Fruit fly (Drosophila melanogaster) whole organism, embryonic: ENCODE results near the gene CG42571.

Source experiments
- Blimp-1 ChIP-seq: fragments of 200-800 bp; sonication (Bioruptor generic); optimal IDR thresholded peaks from 3 replicates; lab custom pipeline; 2018; ENCODE audit warnings: missing biosample characterization, missing genetic modification characterization, mild to moderate bottlenecking, moderate library complexity, missing genetic modification reagents
- C15 ChIP-seq: fragments of 200-800 bp; sonication (Bioruptor generic); IDR thresholded peaks from 3 replicates; pipeline ENCODE4 v1.3.6; 2022; ENCODE audit warnings: missing biosample characterization, missing genetic modification characterization
- CG10565 ChIP-seq: fragments of 200-800 bp; sonication (Bioruptor generic); optimal IDR thresholded peaks from 3 replicates; lab custom pipeline; 2016; ENCODE audit warnings: missing biosample characterization, mild to moderate bottlenecking, missing genetic modification characterization
- CG10979 ChIP-seq: fragments of 200-800 bp; sonication (Bioruptor generic); optimal IDR thresholded peaks from 2 replicates; lab custom pipeline; 2018; ENCODE audit warnings: missing biosample characterization, mild to moderate bottlenecking, missing genetic modification characterization, moderate library complexity
- CG11504 ChIP-seq: fragments of 200-800 bp; sonication (Bioruptor generic); optimal IDR thresholded peaks from 3 replicates; lab custom pipeline; 2019; ENCODE audit warnings: missing biosample characterization, mild to moderate bottlenecking, missing genetic modification characterization, moderate library complexity
- CG13123 ChIP-seq: fragments of 200-800 bp; sonication (Bioruptor generic); optimal IDR thresholded peaks from 2 replicates; lab custom pipeline; 2016; ENCODE audit warnings: missing biosample characterization, missing genetic modification characterization
- CG13775 ChIP-seq: fragments of 200-800 bp; sonication (Bioruptor generic); optimal IDR thresholded peaks from 3 replicates; lab custom pipeline; 2017; ENCODE audit warnings: missing biosample characterization, mild to moderate bottlenecking, missing genetic modification characterization
- CG14965 ChIP-seq: fragments of 200-800 bp; sonication (Bioruptor generic); optimal IDR thresholded peaks from 2 replicates; lab custom pipeline; 2016; ENCODE audit warnings: missing biosample characterization, missing genetic modification characterization, borderline replicate concordance
- CG15601 ChIP-seq: fragments of 200-800 bp; sonication (Bioruptor generic); optimal IDR thresholded peaks from 3 replicates; lab custom pipeline; 2019; ENCODE audit warnings: missing biosample characterization, mild to moderate bottlenecking, missing genetic modification characterization, moderate library complexity
- CG32532 ChIP-seq: fragments of 200-800 bp; sonication (Bioruptor generic); IDR thresholded peaks from 2 replicates; pipeline ENCODE4 v1.3.6; 2022; ENCODE audit warnings: missing biosample characterization, missing genetic modification characterization
- CG32772 ChIP-seq: fragments of 200-800 bp; sonication (Bioruptor generic); IDR thresholded peaks from 2 replicates; pipeline ENCODE4 v1.3.6; 2022; ENCODE audit warnings: missing biosample characterization, missing genetic modification characterization
- CG4360 ChIP-seq: fragments of 200-800 bp; sonication (Bioruptor generic); IDR thresholded peaks from 2 replicates; pipeline ENCODE4 v1.3.6; 2022; ENCODE audit warnings: missing biosample characterization, missing genetic modification characterization
- CG43689 ChIP-seq: fragments of 200-800 bp; sonication (Bioruptor generic); IDR thresholded peaks from 2 replicates; pipeline ENCODE4 v1.3.6; 2022; ENCODE audit warnings: missing biosample characterization, missing genetic modification characterization
- CG7928 ChIP-seq: fragments of 200-800 bp; sonication (Bioruptor generic); optimal IDR thresholded peaks from 2 replicates; lab custom pipeline; 2017; ENCODE audit warnings: missing biosample characterization, mild to moderate bottlenecking, missing genetic modification characterization
- CG8388 ChIP-seq: fragments of 200-800 bp; sonication (Bioruptor generic); optimal IDR thresholded peaks from 2 replicates; lab custom pipeline; 2019; ENCODE audit warnings: missing biosample characterization, mild to moderate bottlenecking, missing genetic modification characterization, moderate library complexity
- CG8478 ChIP-seq: fragments of >200 bp; optimal IDR thresholded peaks from 2 replicates; lab custom pipeline; 2018
- CG9437 ChIP-seq: fragments of 200-800 bp; sonication (Bioruptor generic); optimal IDR thresholded peaks from 2 replicates; lab custom pipeline; 2018; ENCODE audit warnings: missing biosample characterization, mild to moderate bottlenecking, missing genetic modification characterization
- D19A ChIP-seq: fragments of 200-800 bp; optimal IDR thresholded peaks from 3 replicates; lab custom pipeline; 2019; ENCODE audit warnings: missing biosample characterization, mild to moderate bottlenecking, missing genetic modification characterization, moderate library complexity
- Dip3 ChIP-seq: fragments of 200-800 bp; sonication (Bioruptor generic); optimal IDR thresholded peaks from 3 replicates; lab custom pipeline; 2016; ENCODE audit warnings: missing biosample characterization, missing genetic modification characterization
- Eip74EF ChIP-seq, 2 experiments: fragments of 200-800 bp in 1 of 2; fragments of >200 bp in 1 of 2; sonication (Bioruptor generic) in 1 of 2; optimal IDR thresholded peaks; 2 replicates each; lab custom pipeline; 2017 to 2019; ENCODE audit warnings: missing biosample characterization in 2 of 2, missing genetic modification characterization in 2 of 2, mild to moderate bottlenecking in 1 of 2, moderate library complexity in 1 of 2
- Hr3 ChIP-seq: fragments of 200-800 bp; sonication (Bioruptor generic); optimal IDR thresholded peaks from 3 replicates; lab custom pipeline; 2016; ENCODE audit warnings: missing biosample characterization, missing genetic modification characterization
- MESR4 ChIP-seq: fragments of 200-800 bp; sonication (Bioruptor generic); optimal IDR thresholded peaks from 2 replicates; lab custom pipeline; 2018; ENCODE audit warnings: missing biosample characterization, mild to moderate bottlenecking, missing genetic modification characterization, moderate library complexity
- Max ChIP-seq: fragments of 200-800 bp; sonication (Bioruptor generic); optimal IDR thresholded peaks from 2 replicates; lab custom pipeline; 2016; ENCODE audit warnings: missing biosample characterization, mild to moderate bottlenecking, missing genetic modification characterization
- Med ChIP-seq: fragments of 200-800 bp; sonication (Bioruptor generic); peaks from one replicate; lab custom pipeline; 2016; ENCODE audit warnings: missing biosample characterization, missing genetic modification characterization, mild to moderate bottlenecking, inconsistent platforms, moderate library complexity
- Meics ChIP-seq: fragments of 200-800 bp; sonication (Bioruptor generic); optimal IDR thresholded peaks from 2 replicates; lab custom pipeline; 2017; ENCODE audit warnings: missing biosample characterization, mild to moderate bottlenecking, missing genetic modification characterization
- NC2α ChIP-seq: fragments of 200-800 bp; sonication (Bioruptor generic); optimal IDR thresholded peaks from 2 replicates; lab custom pipeline; 2016; ENCODE audit warnings: missing biosample characterization, missing genetic modification characterization
- Side ChIP-seq: fragments of 200-800 bp; sonication (Bioruptor generic); optimal IDR thresholded peaks from 2 replicates; lab custom pipeline; 2016; ENCODE audit warnings: missing biosample characterization, missing genetic modification characterization
- Sox100B ChIP-seq: fragments of 200-800 bp; sonication (Bioruptor generic); optimal IDR thresholded peaks from 3 replicates; lab custom pipeline; 2018; ENCODE audit warnings: missing biosample characterization, mild to moderate bottlenecking, missing genetic modification characterization
- YL-1 ChIP-seq: fragments of 200-800 bp; sonication (Bioruptor generic); optimal IDR thresholded peaks from 3 replicates; lab custom pipeline; 2017; ENCODE audit warnings: missing biosample characterization, mild to moderate bottlenecking, missing genetic modification characterization
- ac ChIP-seq: fragments of 200-800 bp; sonication (Bioruptor generic); optimal IDR thresholded peaks from 3 replicates; lab custom pipeline; 2017; ENCODE audit warnings: missing biosample characterization, mild to moderate bottlenecking, missing genetic modification characterization
- bigmax ChIP-seq: fragments of 200-800 bp; sonication (Bioruptor generic); optimal IDR thresholded peaks from 2 replicates; lab custom pipeline; 2018; ENCODE audit warnings: missing biosample characterization, mild to moderate bottlenecking, missing genetic modification characterization
- bsh ChIP-seq, 2 experiments: fragments of 200-800 bp; sonication (Bioruptor generic); optimal IDR thresholded peaks; 2 replicates each; lab custom pipeline; 2017 to 2018; ENCODE audit warnings: mild to moderate bottlenecking in 2 of 2, missing biosample characterization in 2 of 2, missing genetic modification characterization in 2 of 2, moderate library complexity in 1 of 2
- gsb ChIP-seq: fragments of 200-800 bp; sonication (Bioruptor generic); IDR thresholded peaks from 2 replicates; pipeline ENCODE4 v1.3.6; 2022; ENCODE audit warnings: missing biosample characterization, missing genetic modification characterization
- gt ChIP-seq: fragments of 200-800 bp; sonication (Bioruptor generic); IDR thresholded peaks from 2 replicates; pipeline ENCODE4 v1.3.6; 2022; ENCODE audit warnings: missing biosample characterization, missing genetic modification characterization
- h ChIP-seq: fragments of >200 bp; optimal IDR thresholded peaks from 2 replicates; lab custom pipeline; 2017
- inv ChIP-seq: fragments of 200-800 bp; sonication (Bioruptor generic); IDR thresholded peaks from 2 replicates; pipeline ENCODE4 v1.3.6; 2022; ENCODE audit warnings: missing biosample characterization, missing genetic modification characterization; ENCODE audit not compliant: partially characterized antibody
- kay ChIP-seq: fragments of 200-800 bp; sonication (Bioruptor generic); optimal IDR thresholded peaks from 2 replicates; lab custom pipeline; 2016; ENCODE audit warnings: missing biosample characterization, missing genetic modification characterization
- maf-S ChIP-seq: fragments of 200-800 bp; sonication (Bioruptor generic); optimal IDR thresholded peaks from 2 replicates; lab custom pipeline; 2016; ENCODE audit warnings: missing biosample characterization, missing genetic modification characterization
- nau ChIP-seq: fragments of 200-800 bp; sonication (Bioruptor generic); optimal IDR thresholded peaks from 3 replicates; lab custom pipeline; 2017; ENCODE audit warnings: missing biosample characterization, mild to moderate bottlenecking, missing genetic modification characterization, missing genetic modification reagents
- odd ChIP-seq: fragments of 200-800 bp; sonication (Bioruptor generic); optimal IDR thresholded peaks from 2 replicates; lab custom pipeline; 2017; ENCODE audit warnings: missing biosample characterization, mild to moderate bottlenecking, missing genetic modification characterization
- sd ChIP-seq: fragments of 200-800 bp; sonication (Bioruptor generic); optimal IDR thresholded peaks from 3 replicates; lab custom pipeline; 2018; ENCODE audit warnings: missing biosample characterization, mild to moderate bottlenecking, missing genetic modification characterization, moderate library complexity
- sisA ChIP-seq: fragments of 200-800 bp; sonication (Bioruptor generic); IDR thresholded peaks from 2 replicates; pipeline ENCODE4 v1.3.6; 2022; ENCODE audit warnings: missing biosample characterization, missing genetic modification characterization
- sr ChIP-seq: fragments of 200-800 bp; sonication (Bioruptor generic); IDR thresholded peaks from 3 replicates; pipeline ENCODE4 v1.3.6; 2022; ENCODE audit warnings: missing biosample characterization, missing genetic modification characterization
- trem ChIP-seq: fragments of 200-800 bp; optimal IDR thresholded peaks from 3 replicates; lab custom pipeline; 2019; ENCODE audit warnings: missing biosample characterization, mild to moderate bottlenecking, missing genetic modification characterization, moderate library complexity
- twi ChIP-seq: fragments of 200-800 bp; optimal IDR thresholded peaks from 2 replicates; lab custom pipeline; 2019; ENCODE audit warnings: missing biosample characterization, mild to moderate bottlenecking, missing genetic modification characterization, moderate library complexity
- zfh1 ChIP-seq: fragments of 200-800 bp; sonication (Bioruptor generic); IDR thresholded peaks from 3 replicates; pipeline ENCODE4 v1.3.6; 2022; ENCODE audit warnings: missing biosample characterization, missing genetic modification characterization

CG42571 gene

dm6 chr3L:15758668-15759067 is 42.4 kb downstream of the CG42571 start (continued):
- TF ChIP-seq CG43689 (GFP tag; lab: Robert Waterston, UW) (0 out of 2 replicates have a peak, but pooled peaks have one; percentile 23), CG9437 (no peak), bigmax (no peak), CG10565 (GFP tag; lab: Kevin White, UChicago) (no peak), zfh1 (GFP tag; lab: Robert Waterston, UW) (no peak), Dip3 (GFP tag; lab: Kevin White, UChicago) (no peak), MESR4 (GFP tag; lab: Kevin White, UChicago) (no peak), CG8388 (GFP tag; lab: Kevin White, UChicago) (no peak), CG15601 (tag; lab: Kevin White, UChicago) (no peak), CG13123 (no peak), sr (no peak)
- TF ChIP-seq, all 482 proteins: peak for 7

dm6 chr3L:15760467-15760866 is 44.2 kb downstream of the CG42571 start:
- TF ChIP-seq twi (tag; lab: Kevin White, UChicago) (peak; percentile 67), odd (peak; percentile 29), CG13775 (GFP tag; lab: Kevin White, UChicago) (no peak), C15 (no peak), NC2α (GFP tag; lab: Kevin White, UChicago) (no peak), D19A (tag; lab: Kevin White, UChicago) (peak; percentile 95)

- no peak for TF ChIP-seq Hr3 (GFP tag; lab: Kevin White, UChicago)
- TF ChIP-seq ac (GFP tag; lab: Kevin White, UChicago): no peak
- TF ChIP-seq nau (GFP tag; lab: Kevin White, UChicago): no peak
Observed at dm6 chr3L:15761918-15762317, 45.7 kb downstream of the CG42571 start.

dm6 chr3L:15762449-15763189 is 46.4 kb downstream of the CG42571 start:
- TF ChIP-seq gt (GFP tag; lab: Robert Waterston, UW) (no peak), Sox100B (GFP tag; lab: Kevin White, UChicago) (peak; percentile 13), CG11504 (tag; lab: Kevin White, UChicago) (peak; percentile 2), gsb (GFP tag; lab: Robert Waterston, UW) (no peak), CG10979 (tag; lab: Kevin White, UChicago) (peak; percentile 45), maf-S (GFP tag; lab: Kevin White, UChicago) (no peak), Med (GFP tag; lab: Kevin White, UChicago) (peak; percentile 1), sd (tag; lab: Kevin White, UChicago) (peak; percentile 29), Side (GFP tag; lab: Kevin White, UChicago) (no peak), sisA (GFP tag; lab: Robert Waterston, UW) (no peak), CG32772 (GFP tag; lab: Robert Waterston, UW) (no peak), Meics (GFP tag; lab: Kevin White, UChicago) (no peak), Blimp-1 (peak; percentile 21), bsh (GFP tag; optimal IDR thresholded peaks at IDR 0.05; lab: Kevin White, UChicago) (peak in 1 of 2 experiments; percentile 15), YL-1 (GFP tag; lab: Kevin White, UChicago) (no peak), Hr3 (GFP tag; lab: Kevin White, UChicago) (no peak), CG14965 (GFP tag; lab: Kevin White, UChicago) (no peak), CG8478 (lab: Kevin White, UChicago) (no peak), kay (GFP tag; lab: Kevin White, UChicago) (no peak), CG4360 (GFP tag; lab: Robert Waterston, UW) (peak; percentile 57; the same call in 1 of the 2 replicates), Eip74EF (GFP tag; optimal IDR thresholded peaks at IDR 0.05; lab: Kevin White, UChicago) (no peak), CG32532 (GFP tag; lab: Robert Waterston, UW) (no peak), trem (tag; lab: Kevin White, UChicago) (peak; percentile 17), inv (GFP tag; lab: Robert Waterston, UW) (no peak), CG7928 (GFP tag; lab: Kevin White, UChicago) (no peak), Max (GFP tag; lab: Kevin White, UChicago) (no peak), h (lab: Kevin White, UChicago) (no peak)
